Fruit fly (Drosophila melanogaster) whole organism, embryonic: ENCODE results near the gene Fdx1.

ENCODE experiments used
- Asciz ChIP-seq: fragments of 200-800 bp; sonication (Bioruptor generic); optimal IDR thresholded peaks from 2 replicates; lab custom pipeline; 2017; ENCODE audit warnings: missing biosample characterization, mild to moderate bottlenecking, missing genetic modification characterization, missing genetic modification reagents
- CG10565 ChIP-seq: fragments of 200-800 bp; sonication (Bioruptor generic); optimal IDR thresholded peaks from 3 replicates; lab custom pipeline; 2016; ENCODE audit warnings: missing biosample characterization, mild to moderate bottlenecking, missing genetic modification characterization
- CG11093 ChIP-seq: fragments of 200-800 bp; sonication (Bioruptor generic); IDR thresholded peaks from 3 replicates; pipeline ENCODE4 v1.3.6; 2022; ENCODE audit warnings: missing biosample characterization, missing genetic modification characterization
- CG11456 ChIP-seq: fragments of 200-800 bp; sonication (Bioruptor generic); IDR thresholded peaks from 3 replicates; pipeline ENCODE4 v1.3.6; 2022; ENCODE audit warnings: missing biosample characterization, missing genetic modification characterization
- CG12219 ChIP-seq: fragments of 200-800 bp; sonication (Bioruptor generic); optimal IDR thresholded peaks from 3 replicates; lab custom pipeline; 2018; ENCODE audit warnings: missing biosample characterization, mild to moderate bottlenecking, missing genetic modification characterization
- CG12769 ChIP-seq: fragments of 200-800 bp; sonication (Bioruptor generic); optimal IDR thresholded peaks from 2 replicates; lab custom pipeline; 2019; ENCODE audit warnings: missing biosample characterization, mild to moderate bottlenecking, missing genetic modification characterization, moderate library complexity
- CG15011 ChIP-seq: fragments of 200-800 bp; sonication (Bioruptor generic); optimal IDR thresholded peaks from 3 replicates; lab custom pipeline; 2018; ENCODE audit warnings: missing biosample characterization, mild to moderate bottlenecking, missing genetic modification characterization
- CG31224 ChIP-seq: fragments of 200-800 bp; sonication (Bioruptor generic); IDR thresholded peaks from 2 replicates; pipeline ENCODE4 v1.3.6; 2022; ENCODE audit warnings: missing biosample characterization, missing genetic modification characterization
- CG3995 ChIP-seq: fragments of 200-800 bp; sonication (Bioruptor generic); optimal IDR thresholded peaks from 3 replicates; lab custom pipeline; 2016; ENCODE audit warnings: missing biosample characterization, missing genetic modification characterization
- CG5180 ChIP-seq: fragments of 200-800 bp; sonication (Bioruptor generic); optimal IDR thresholded peaks from 3 replicates; lab custom pipeline; 2017; ENCODE audit warnings: missing biosample characterization, missing genetic modification characterization, mild to moderate bottlenecking, moderate library complexity, missing genetic modification reagents
- CG7372 ChIP-seq: fragments of 200-800 bp; sonication (Bioruptor generic); IDR thresholded peaks from 2 replicates; pipeline ENCODE4 v1.3.6; 2022; ENCODE audit warnings: missing biosample characterization, missing genetic modification characterization
- CG7745 ChIP-seq: fragments of 200-800 bp; sonication (Bioruptor generic); optimal IDR thresholded peaks from 2 replicates; lab custom pipeline; 2018; ENCODE audit warnings: missing biosample characterization, mild to moderate bottlenecking, missing genetic modification characterization, moderate library complexity
- CG9932 ChIP-seq: fragments of 200-800 bp; sonication (Bioruptor generic); IDR thresholded peaks from 2 replicates; pipeline ENCODE4 v1.3.6; 2022; ENCODE audit warnings: missing biosample characterization, missing genetic modification characterization
- Dfd ChIP-seq, 2 experiments: fragments of >200 bp; optimal IDR thresholded peaks; 2 replicates each; lab custom pipeline; 2017; ENCODE audit warnings: missing biosample characterization in 2 of 2, missing genetic modification characterization in 2 of 2
- Max ChIP-seq: fragments of 200-800 bp; sonication (Bioruptor generic); optimal IDR thresholded peaks from 2 replicates; lab custom pipeline; 2016; ENCODE audit warnings: missing biosample characterization, mild to moderate bottlenecking, missing genetic modification characterization
- Med ChIP-seq: fragments of 200-800 bp; sonication (Bioruptor generic); peaks from one replicate; lab custom pipeline; 2016; ENCODE audit warnings: missing biosample characterization, missing genetic modification characterization, mild to moderate bottlenecking, inconsistent platforms, moderate library complexity
- Mrtf ChIP-seq: fragments of 200-800 bp; sonication (Bioruptor generic); IDR thresholded peaks from 3 replicates; pipeline ENCODE4 v1.3.6; 2022; ENCODE audit warnings: missing biosample characterization, missing genetic modification characterization
- NFAT ChIP-seq: fragments of 200-800 bp; sonication (Bioruptor generic); IDR thresholded peaks from 2 replicates; pipeline ENCODE4 v1.3.6; 2022; ENCODE audit warnings: missing biosample characterization, missing genetic modification characterization
- NfI ChIP-seq: fragments of 200-800 bp; sonication (Bioruptor generic); optimal IDR thresholded peaks from 3 replicates; lab custom pipeline; 2018; ENCODE audit warnings: missing biosample characterization, mild to moderate bottlenecking, missing genetic modification characterization, moderate library complexity
- Oaz ChIP-seq: fragments of 200-800 bp; sonication (Bioruptor generic); IDR thresholded peaks from 2 replicates; pipeline ENCODE4 v1.3.6; 2022; ENCODE audit warnings: missing biosample characterization, missing genetic modification characterization
- Optix ChIP-seq: fragments of 200-800 bp; sonication (Bioruptor generic); IDR thresholded peaks from 3 replicates; pipeline ENCODE4 v1.3.6; 2022; ENCODE audit warnings: missing biosample characterization, missing genetic modification characterization
- Rfx ChIP-seq: fragments of 200-800 bp; sonication (Bioruptor generic); IDR thresholded peaks from 2 replicates; pipeline ENCODE4 v1.3.6; 2022; ENCODE audit warnings: missing biosample characterization, missing genetic modification characterization
- Sry-β ChIP-seq: fragments of 200-800 bp; sonication (Bioruptor generic); optimal IDR thresholded peaks from 2 replicates; lab custom pipeline; 2018; ENCODE audit warnings: missing biosample characterization, mild to moderate bottlenecking, missing genetic modification characterization, moderate library complexity
- Sry-δ ChIP-seq: fragments of 200-800 bp; sonication (Bioruptor generic); optimal IDR thresholded peaks from 2 replicates; lab custom pipeline; 2016; ENCODE audit warnings: missing biosample characterization, missing genetic modification characterization
- TFAM ChIP-seq: fragments of 200-800 bp; sonication (Bioruptor generic); optimal IDR thresholded peaks from 2 replicates; lab custom pipeline; 2017; ENCODE audit warnings: missing biosample characterization, missing genetic modification characterization, inconsistent platforms
- Trl ChIP-seq, 3 experiments: fragments of >200 bp in 2 of 3; fragments of 200-800 bp in 1 of 3; sonication (Bioruptor generic) in 1 of 3; optimal IDR thresholded peaks; 2 replicates in 1 of 3; 3 replicates in 2 of 3; lab custom pipeline; 2016 to 2017; ENCODE audit warnings: missing biosample characterization in 1 of 3, missing genetic modification characterization in 1 of 3
- bsh ChIP-seq, 2 experiments: fragments of 200-800 bp; sonication (Bioruptor generic); optimal IDR thresholded peaks; 2 replicates each; lab custom pipeline; 2017 to 2018; ENCODE audit warnings: mild to moderate bottlenecking in 2 of 2, missing biosample characterization in 2 of 2, missing genetic modification characterization in 2 of 2, moderate library complexity in 1 of 2
- cg ChIP-seq: fragments of 200-800 bp; sonication (Bioruptor generic); optimal IDR thresholded peaks from 3 replicates; lab custom pipeline; 2019; ENCODE audit warnings: missing biosample characterization, mild to moderate bottlenecking, missing genetic modification characterization, moderate library complexity
- ci ChIP-seq: fragments of 200-800 bp; sonication (Bioruptor generic); IDR thresholded peaks from 3 replicates; pipeline ENCODE4 v1.3.6; 2022; ENCODE audit warnings: missing biosample characterization, missing genetic modification characterization
- dmrt11E ChIP-seq: fragments of 200-800 bp; sonication (Bioruptor generic); optimal IDR thresholded peaks from 3 replicates; lab custom pipeline; 2018; ENCODE audit warnings: missing biosample characterization, mild to moderate bottlenecking, missing genetic modification characterization, moderate library complexity
- gcm2 ChIP-seq: fragments of 200-800 bp; sonication (Bioruptor generic); optimal IDR thresholded peaks from 2 replicates; lab custom pipeline; 2016; ENCODE audit warnings: missing biosample characterization, missing genetic modification characterization
- kah ChIP-seq: fragments of 200-800 bp; sonication (Bioruptor generic); optimal IDR thresholded peaks from 2 replicates; lab custom pipeline; 2018; ENCODE audit warnings: missing biosample characterization, mild to moderate bottlenecking, missing genetic modification characterization
- ken ChIP-seq: fragments of 200-800 bp; sonication (Bioruptor generic); IDR thresholded peaks from 3 replicates; pipeline ENCODE4 v1.3.6; 2022; ENCODE audit warnings: missing biosample characterization, missing genetic modification characterization
- klu ChIP-seq: fragments of 200-800 bp; sonication (Bioruptor generic); IDR thresholded peaks from 2 replicates; pipeline ENCODE4 v1.3.6; 2022; ENCODE audit warnings: missing biosample characterization, missing genetic modification characterization
- mirr ChIP-seq: fragments of 200-800 bp; sonication (Bioruptor generic); optimal IDR thresholded peaks from 3 replicates; lab custom pipeline; 2018; ENCODE audit warnings: missing biosample characterization, mild to moderate bottlenecking, missing genetic modification characterization
- nmo ChIP-seq: fragments of 200-800 bp; sonication (Bioruptor generic); optimal IDR thresholded peaks from 2 replicates; lab custom pipeline; 2018; ENCODE audit warnings: missing biosample characterization, mild to moderate bottlenecking, missing genetic modification characterization, moderate library complexity
- nom ChIP-seq: fragments of 200-800 bp; sonication (Bioruptor generic); optimal IDR thresholded peaks from 2 replicates; lab custom pipeline; 2017; ENCODE audit warnings: missing biosample characterization, missing genetic modification characterization, mild to moderate bottlenecking, moderate library complexity, missing genetic modification reagents
- org-1 ChIP-seq: fragments of 200-800 bp; sonication (Bioruptor generic); optimal IDR thresholded peaks from 2 replicates; lab custom pipeline; 2017; ENCODE audit warnings: missing biosample characterization, missing genetic modification characterization
- pan ChIP-seq, 4 experiments: fragments of >200 bp in 3 of 4; fragments of 200-800 bp in 1 of 4; sonication (Bioruptor generic) in 1 of 4; optimal IDR thresholded peaks in 3 of 4; IDR thresholded peaks in 1 of 4; 2 replicates each; pipeline versions ENCODE4 v1.3.6 to Lab custom; 2017 to 2022; ENCODE audit warnings: missing biosample characterization in 2 of 4, missing genetic modification characterization in 2 of 4, mixed read lengths in 1 of 4
- pzg ChIP-seq: fragments of 200-800 bp; sonication (Bioruptor generic); optimal IDR thresholded peaks from 3 replicates; lab custom pipeline; 2018; ENCODE audit warnings: missing biosample characterization, mild to moderate bottlenecking, missing genetic modification characterization, moderate library complexity
- repo ChIP-seq: fragments of 200-800 bp; sonication (Bioruptor generic); optimal IDR thresholded peaks from 2 replicates; lab custom pipeline; 2016; ENCODE audit warnings: missing biosample characterization, missing genetic modification characterization
- sr ChIP-seq: fragments of 200-800 bp; sonication (Bioruptor generic); IDR thresholded peaks from 3 replicates; pipeline ENCODE4 v1.3.6; 2022; ENCODE audit warnings: missing biosample characterization, missing genetic modification characterization
- trem ChIP-seq: fragments of 200-800 bp; optimal IDR thresholded peaks from 3 replicates; lab custom pipeline; 2019; ENCODE audit warnings: missing biosample characterization, mild to moderate bottlenecking, missing genetic modification characterization, moderate library complexity
- unpg ChIP-seq: fragments of 200-800 bp; sonication (Bioruptor generic); optimal IDR thresholded peaks from 3 replicates; lab custom pipeline; 2018; ENCODE audit warnings: missing biosample characterization, mild to moderate bottlenecking, missing genetic modification characterization, moderate library complexity
- usp ChIP-seq: fragments of >200 bp; optimal IDR thresholded peaks from 2 replicates; lab custom pipeline; 2017; ENCODE audit warnings: missing biosample characterization, missing genetic modification characterization

The Fdx1 gene

dm6 chr3L:9339021-9339420, 32.0 kb downstream of the Fdx1 start (continued):
- TF ChIP-seq bsh (GFP tag; optimal IDR thresholded peaks at IDR 0.05; lab: Kevin White, UChicago) (no peak), org-1 (GFP tag; lab: Kevin White, UChicago) (no peak), Optix (GFP tag; lab: Robert Waterston, UW) (no peak), CG9932 (GFP tag; lab: Robert Waterston, UW) (peak; percentile 26; the same call in 1 of the 2 replicates), Rfx (GFP tag; lab: Robert Waterston, UW) (0 out of 2 replicates have a peak, but pooled peaks have one; percentile 25)
- TF ChIP-seq, all 482 proteins: peak for 14

dm6 chr3L:9338510-9338909, 32.5 kb downstream of the Fdx1 start, which contains the start of gene PGRP-LC:
Gene PGRP-LC (plus strand): TSS chr3L:9338810.
- TF ChIP-seq mirr (GFP tag; lab: Kevin White, UChicago), result no peak
- TF ChIP-seq pan (optimal IDR thresholded peaks at IDR 0.05; lab: Kevin White, UChicago), result no peak
- TF ChIP-seq pan (GFP tag; optimal IDR thresholded peaks at IDR 0.05 in 1 of 2, IDR thresholded peaks at IDR 0.05 in 1 of 2), result no peak
- no peak for TF ChIP-seq Dfd (GFP tag; optimal IDR thresholded peaks at IDR 0.05; lab: Kevin White, UChicago)

dm6 chr3L:9337942-9338468, 33.0 kb downstream of the Fdx1 start:
- TF ChIP-seq Trl (optimal IDR thresholded peaks at IDR 0.05; lab: Kevin White, UChicago) (peak; percentile 7 to 32), Trl (GFP tag; optimal IDR thresholded peaks at IDR 0.05; lab: Kevin White, UChicago) (no peak), CG12219 (GFP tag; lab: Kevin White, UChicago) (no peak), CG3995 (GFP tag; lab: Kevin White, UChicago) (peak; percentile 27), nom (GFP tag; lab: Kevin White, UChicago) (peak; percentile 34), cg (peak; percentile 49), Med (GFP tag; lab: Kevin White, UChicago) (peak; percentile 50), CG12769 (tag; lab: Kevin White, UChicago) (peak; percentile 63), CG31224 (GFP tag; lab: Robert Waterston, UW) (no peak), Max (GFP tag; lab: Kevin White, UChicago) (no peak)

DNA sequence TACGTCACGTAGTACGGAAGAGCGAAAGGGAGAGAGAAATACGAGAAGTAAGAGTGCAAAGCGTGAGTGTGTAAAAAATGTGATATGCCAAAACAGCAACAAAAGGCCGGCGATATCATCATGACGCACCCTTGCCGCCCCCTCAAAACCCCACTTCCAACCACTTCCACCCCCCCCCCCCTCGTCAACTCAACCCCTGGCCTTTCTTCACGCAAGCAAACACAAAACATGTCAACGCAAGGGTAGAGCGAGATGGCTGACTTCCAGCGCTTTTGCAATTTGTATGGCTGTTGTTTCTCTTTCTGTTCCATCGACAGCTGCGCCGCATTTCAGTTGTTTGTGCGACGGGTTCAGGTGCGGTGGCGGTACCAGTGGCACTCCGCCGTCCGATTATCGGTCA, 35.3 kb downstream of the Fdx1 start:
- TF ChIP-seq CG11456 (GFP tag; lab: Robert Waterston, UW), result no peak
- TF ChIP-seq pzg (GFP tag; lab: Kevin White, UChicago), result no peak
- TF ChIP-seq repo (GFP tag; lab: Kevin White, UChicago), result no peak
- no peak for TF ChIP-seq NFAT (GFP tag; lab: Robert Waterston, UW)
- TF ChIP-seq gcm2, result no peak
- TF ChIP-seq Asciz, result no peak
- TF ChIP-seq Oaz (GFP tag; lab: Robert Waterston, UW), result no peak
- no peak for TF ChIP-seq dmrt11E (tag; lab: Kevin White, UChicago)
- TF ChIP-seq Mrtf (GFP tag; lab: Robert Waterston, UW), result no peak
- no peak for TF ChIP-seq nmo (GFP tag; lab: Kevin White, UChicago)
- no peak for TF ChIP-seq Sry-β
- TF ChIP-seq ci (GFP tag; lab: Robert Waterston, UW), result 0 out of 3 replicates have a peak, but pooled peaks have one; percentile 32
- TF ChIP-seq Sry-δ (GFP tag; lab: Kevin White, UChicago), result no peak
- no peak for TF ChIP-seq TFAM (GFP tag; lab: Kevin White, UChicago)
- TF ChIP-seq NfI (GFP tag; lab: Kevin White, UChicago), result no peak
- no peak for TF ChIP-seq usp (GFP tag; lab: Kevin White, UChicago)
- TF ChIP-seq unpg (GFP tag; lab: Kevin White, UChicago), result no peak
- peak; percentile 46; the same call in 1 of the 2 replicates for TF ChIP-seq klu (GFP tag; lab: Robert Waterston, UW)
- no peak for TF ChIP-seq CG7745
- peak; percentile 52; the same call in 1 of the 2 replicates for TF ChIP-seq CG7372 (GFP tag; lab: Robert Waterston, UW)
- TF ChIP-seq CG10565 (GFP tag; lab: Kevin White, UChicago), result no peak
- no peak for TF ChIP-seq CG5180
- no peak for TF ChIP-seq ken (GFP tag; lab: Robert Waterston, UW)
- no peak for TF ChIP-seq kah (GFP tag; lab: Kevin White, UChicago)
- no peak for TF ChIP-seq trem (tag; lab: Kevin White, UChicago)
- peak; percentile 62; the same call in 2 of the 3 replicates for TF ChIP-seq sr (GFP tag; lab: Robert Waterston, UW)
- TF ChIP-seq CG15011 (GFP tag; lab: Kevin White, UChicago), result no peak
- no peak for TF ChIP-seq CG11093
